Fruit fly (Drosophila melanogaster) whole organism, pupa: Measurements from ENCODE around the gene CG34251.
A peak's percentile ranks its signal among the peaks of the same experiment; 100 is the strongest.

Source experiments
- CG10348 ChIP-seq: fragments of 200-800 bp; sonication (Bioruptor generic); IDR thresholded peaks from 2 replicates; pipeline ENCODE4 v1.3.6; 2022; ENCODE audit warnings: missing biosample characterization, missing genetic modification characterization
- CG12605 ChIP-seq: fragments of 200-800 bp; sonication (Bioruptor generic); IDR thresholded peaks from 2 replicates; pipeline ENCODE4 v1.3.6; 2022; ENCODE audit warnings: missing biosample characterization, missing genetic modification characterization
- CG13204 ChIP-seq: fragments of 200-800 bp; sonication (Bioruptor generic); optimal IDR thresholded peaks from 2 replicates; lab custom pipeline; 2018; ENCODE audit warnings: missing biosample characterization, mild to moderate bottlenecking, missing genetic modification characterization, moderate library complexity
- CG14655 ChIP-seq: fragments of 200-800 bp; sonication (Bioruptor generic); optimal IDR thresholded peaks from 3 replicates; lab custom pipeline; 2017; ENCODE audit warnings: mild to moderate bottlenecking, missing biosample characterization, missing genetic modification reagents, missing genetic modification characterization
- CG15710 ChIP-seq: fragments of 200-800 bp; sonication (Bioruptor generic); optimal IDR thresholded peaks from 2 replicates; lab custom pipeline; 2018; ENCODE audit warnings: missing biosample characterization, mild to moderate bottlenecking, missing genetic modification characterization, moderate library complexity
- CG17806 ChIP-seq: fragments of 200-800 bp; sonication (Bioruptor generic); optimal IDR thresholded peaks from 2 replicates; lab custom pipeline; 2018; ENCODE audit warnings: missing biosample characterization, mild to moderate bottlenecking, missing genetic modification characterization, moderate library complexity
- CG32121 ChIP-seq: fragments of 200-800 bp; sonication (Bioruptor generic); IDR thresholded peaks from 2 replicates; pipeline ENCODE4 v1.3.6; 2022; ENCODE audit warnings: missing biosample characterization, missing genetic modification characterization
- CG34367 ChIP-seq: fragments of 200-800 bp; sonication (Bioruptor generic); optimal IDR thresholded peaks from 2 replicates; lab custom pipeline; 2018; ENCODE audit warnings: missing biosample characterization, mild to moderate bottlenecking, missing genetic modification characterization
- CG4496 ChIP-seq: fragments of 200-800 bp; sonication (Bioruptor generic); IDR thresholded peaks from 3 replicates; pipeline ENCODE4 v1.3.6; 2022; ENCODE audit warnings: missing biosample characterization, missing genetic modification characterization
- CG8159 ChIP-seq: fragments of 200-800 bp; sonication (Bioruptor generic); optimal IDR thresholded peaks from 3 replicates; lab custom pipeline; 2018; ENCODE audit warnings: missing biosample characterization, mild to moderate bottlenecking, missing genetic modification characterization, moderate library complexity
- CG8301 ChIP-seq: fragments of 200-800 bp; sonication (Bioruptor generic); optimal IDR thresholded peaks from 2 replicates; lab custom pipeline; 2018; ENCODE audit warnings: missing biosample characterization, mild to moderate bottlenecking, missing genetic modification characterization
- CG9948 ChIP-seq: fragments of 200-800 bp; sonication (Bioruptor generic); optimal IDR thresholded peaks from 2 replicates; lab custom pipeline; 2018; ENCODE audit warnings: missing biosample characterization, mild to moderate bottlenecking, missing genetic modification characterization, moderate library complexity
- D1 ChIP-seq: fragments of 200-800 bp; sonication (Bioruptor generic); optimal IDR thresholded peaks from 2 replicates; lab custom pipeline; 2018; ENCODE audit warnings: missing biosample characterization, mild to moderate bottlenecking, missing genetic modification characterization, moderate library complexity
- EcR ChIP-seq: fragments of 200-800 bp; sonication (Bioruptor generic); optimal IDR thresholded peaks from 3 replicates; lab custom pipeline; 2019; ENCODE audit warnings: missing biosample characterization, missing genetic modification characterization, mild to moderate bottlenecking, moderate library complexity, missing genetic modification reagents
- Ets98B ChIP-seq: fragments of 200-800 bp; sonication (Bioruptor generic); IDR thresholded peaks from 2 replicates; pipeline ENCODE4 v1.3.6; 2022; ENCODE audit warnings: missing biosample characterization, missing genetic modification characterization
- Pif1A ChIP-seq: fragments of 200-800 bp; sonication (Bioruptor generic); optimal IDR thresholded peaks from 3 replicates; lab custom pipeline; 2016; ENCODE audit warnings: missing biosample characterization, missing genetic modification characterization
- Pif1B ChIP-seq: fragments of 200-800 bp; sonication (Bioruptor generic); optimal IDR thresholded peaks from 3 replicates; lab custom pipeline; 2016; ENCODE audit warnings: missing biosample characterization, missing genetic modification characterization
- Snoo ChIP-seq: fragments of 200-800 bp; sonication (Bioruptor generic); optimal IDR thresholded peaks from 3 replicates; lab custom pipeline; 2017; ENCODE audit warnings: missing biosample characterization, mild to moderate bottlenecking, missing genetic modification characterization, inconsistent platforms
- fd96Ca ChIP-seq: fragments of 200-800 bp; sonication (Bioruptor generic); IDR thresholded peaks from 3 replicates; pipeline ENCODE4 v1.3.6; 2022; ENCODE audit warnings: missing biosample characterization, missing genetic modification characterization
- gl ChIP-seq: fragments of 200-800 bp; sonication (Bioruptor generic); optimal IDR thresholded peaks from 2 replicates; lab custom pipeline; 2018; ENCODE audit warnings: missing biosample characterization, mild to moderate bottlenecking, missing genetic modification characterization
- rn ChIP-seq: fragments of 200-800 bp; sonication (Bioruptor generic); IDR thresholded peaks from 2 replicates; pipeline ENCODE4 v1.3.6; 2022; ENCODE audit warnings: missing biosample characterization, missing genetic modification characterization

CG34251 gene

DNA sequence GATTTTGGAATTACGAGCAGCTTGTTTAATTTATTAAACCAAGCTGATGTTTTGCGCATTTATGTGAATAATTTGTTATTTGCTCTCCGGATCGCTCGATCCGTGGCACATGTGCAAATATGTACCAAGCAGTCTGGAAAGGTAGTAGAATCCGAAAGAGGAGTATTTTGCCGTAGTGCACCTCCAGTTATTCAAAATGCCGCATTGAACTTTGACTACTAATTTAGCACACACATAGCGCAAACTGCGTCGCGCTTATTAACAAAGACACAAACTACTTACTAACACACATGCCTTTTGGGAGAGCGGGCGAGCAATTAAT is 12.2 kb upstream of the CG34251 start:
- TF ChIP-seq CG4496 (no peak), Pif1A (GFP tag; lab: Kevin White, UChicago) (no peak), CG32121 (GFP tag; lab: Robert Waterston, UW) (no peak), rn (no peak), EcR (GFP tag; lab: Kevin White, UChicago) (no peak), fd96Ca (GFP tag; lab: Robert Waterston, UW) (no peak), D1 (no peak), CG34367 (tag; lab: Kevin White, UChicago) (no peak), CG9948 (tag; lab: Kevin White, UChicago) (no peak), CG15710 (tag; lab: Kevin White, UChicago) (no peak), CG8301 (tag; lab: Kevin White, UChicago) (no peak), CG12605 (no peak)
- TF ChIP-seq, all 21 proteins: peak for 0

- TF ChIP-seq CG8159 (tag; lab: Kevin White, UChicago), result no peak
- TF ChIP-seq CG15710 (tag; lab: Kevin White, UChicago), result no peak
- no peak for TF ChIP-seq CG4496
- no peak for TF ChIP-seq CG17806 (tag; lab: Kevin White, UChicago)
- no peak for TF ChIP-seq Snoo (tag; lab: Kevin White, UChicago)
- TF ChIP-seq gl, result no peak
- no peak for TF ChIP-seq CG13204 (GFP tag; lab: Kevin White, UChicago)
- no peak for TF ChIP-seq Ets98B (GFP tag; lab: Robert Waterston, UW)
- no peak for TF ChIP-seq CG14655 (GFP tag; lab: Kevin White, UChicago)
- no peak for TF ChIP-seq Pif1B
- TF ChIP-seq CG10348 (GFP tag; lab: Robert Waterston, UW), result no peak
- no peak for TF ChIP-seq D1
- TF ChIP-seq EcR (GFP tag; lab: Kevin White, UChicago), result no peak
- no peak for TF ChIP-seq CG12605
- no peak for TF ChIP-seq Pif1A (GFP tag; lab: Kevin White, UChicago)
- TF ChIP-seq CG34367 (tag; lab: Kevin White, UChicago), result no peak
- TF ChIP-seq fd96Ca (GFP tag; lab: Robert Waterston, UW), result no peak
- TF ChIP-seq CG32121 (GFP tag; lab: Robert Waterston, UW), result no peak
- no peak for TF ChIP-seq CG8301 (tag; lab: Kevin White, UChicago)
Observed at dm6 chr3L:17663647-17664046, 7.8 kb upstream of the CG34251 start.

- no peak for TF ChIP-seq CG32121 (GFP tag; lab: Robert Waterston, UW)
- TF ChIP-seq Ets98B (GFP tag; lab: Robert Waterston, UW), result no peak
- TF ChIP-seq Pif1B, result no peak
- peak; percentile 60 for TF ChIP-seq EcR (GFP tag; lab: Kevin White, UChicago)
- no peak for TF ChIP-seq CG10348 (GFP tag; lab: Robert Waterston, UW)
- TF ChIP-seq fd96Ca (GFP tag; lab: Robert Waterston, UW), result no peak
- TF ChIP-seq CG9948 (tag; lab: Kevin White, UChicago), result no peak
- TF ChIP-seq CG8159 (tag; lab: Kevin White, UChicago), result no peak
- peak; percentile 32 for TF ChIP-seq CG13204 (GFP tag; lab: Kevin White, UChicago)
- no peak for TF ChIP-seq CG15710 (tag; lab: Kevin White, UChicago)
- TF ChIP-seq CG4496, result no peak
- no peak for TF ChIP-seq Pif1A (GFP tag; lab: Kevin White, UChicago)
Observed at dm6 chr3L:17665084-17665576, 6.3 kb upstream of the CG34251 start.

dm6 chr3L:17667642-17668362 is 3.6 kb upstream of the CG34251 start:
- no peak for TF ChIP-seq CG4496
- peak; percentile 10; the same call in 1 of the 2 replicates for TF ChIP-seq CG12605

DNA sequence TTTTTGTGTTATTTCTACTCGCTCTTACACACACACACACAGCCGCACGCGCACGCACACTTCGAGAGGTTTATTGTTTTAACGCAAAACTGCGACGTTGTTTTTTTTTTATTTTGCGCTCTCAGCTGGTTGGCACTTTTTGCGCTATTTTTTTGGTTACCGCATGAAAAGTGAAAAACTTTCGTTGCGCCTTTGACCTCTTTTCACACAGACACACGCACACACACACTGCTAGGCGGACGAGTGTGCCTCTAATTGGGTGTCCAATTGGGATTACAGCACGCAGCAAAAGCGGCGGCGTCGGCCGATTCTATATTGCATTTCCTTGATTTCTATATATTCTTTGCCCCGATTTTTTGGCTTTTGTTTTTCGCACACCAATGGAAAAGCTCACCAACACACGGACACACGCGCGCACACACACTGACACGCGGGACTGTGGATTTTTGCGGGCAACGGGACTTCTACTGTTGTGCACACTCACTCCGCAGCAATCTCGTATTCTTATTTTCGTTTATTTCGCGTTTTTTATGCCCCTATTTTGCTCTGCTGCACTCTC is 3.0 kb upstream of the CG34251 start:
- TF ChIP-seq CG8159 (tag; lab: Kevin White, UChicago) (no peak), CG8301 (tag; lab: Kevin White, UChicago) (peak; percentile 18), CG9948 (tag; lab: Kevin White, UChicago) (no peak), EcR (GFP tag; lab: Kevin White, UChicago) (no peak), CG13204 (GFP tag; lab: Kevin White, UChicago) (no peak), Snoo (tag; lab: Kevin White, UChicago) (no peak), D1 (no peak), Pif1A (GFP tag; lab: Kevin White, UChicago) (no peak), fd96Ca (GFP tag; lab: Robert Waterston, UW) (no peak), CG4496 (peak; percentile 56), CG10348 (GFP tag; lab: Robert Waterston, UW) (no peak), CG14655 (GFP tag; lab: Kevin White, UChicago) (peak; percentile 4), CG12605 (peak; percentile 33; the same call in 1 of the 2 replicates), Pif1B (no peak), CG32121 (GFP tag; lab: Robert Waterston, UW) (peak; percentile 20; the same call in 1 of the 2 replicates), CG34367 (tag; lab: Kevin White, UChicago) (no peak), CG15710 (tag; lab: Kevin White, UChicago) (no peak), CG17806 (tag; lab: Kevin White, UChicago) (no peak), rn (no peak), Ets98B (GFP tag; lab: Robert Waterston, UW) (peak; percentile 15; the same call in 1 of the 2 replicates), gl (peak; percentile 21)
